Fruit fly (Drosophila melanogaster) whole organism, embryonic: ENCODE measurements around the gene mRpS2.

ENCODE experiments used
- Antp ChIP-seq: fragments of 200-800 bp; sonication (Bioruptor generic); optimal IDR thresholded peaks from 3 replicates; lab custom pipeline; 2016; ENCODE audit warnings: missing biosample characterization, missing genetic modification characterization
- B-H1 ChIP-seq: fragments of 200-800 bp; sonication (Bioruptor generic); IDR thresholded peaks from 3 replicates; pipeline ENCODE4 v1.3.6; 2022; ENCODE audit warnings: missing biosample characterization, missing genetic modification characterization
- CG10147 ChIP-seq: fragments of 200-800 bp; sonication (Bioruptor generic); optimal IDR thresholded peaks from 2 replicates; lab custom pipeline; 2019; ENCODE audit warnings: missing biosample characterization, mild to moderate bottlenecking, missing genetic modification characterization, moderate library complexity
- CG10431 ChIP-seq: fragments of 200-800 bp; sonication (Bioruptor generic); optimal IDR thresholded peaks from 3 replicates; lab custom pipeline; 2018; ENCODE audit warnings: missing biosample characterization, mild to moderate bottlenecking, missing genetic modification characterization
- CG10462 ChIP-seq: fragments of 200-800 bp; sonication (Bioruptor generic); optimal IDR thresholded peaks from 2 replicates; lab custom pipeline; 2016; ENCODE audit warnings: missing biosample characterization, missing genetic modification characterization
- CG11398 ChIP-seq: fragments of 200-800 bp; sonication (Bioruptor generic); optimal IDR thresholded peaks from 2 replicates; lab custom pipeline; 2016; ENCODE audit warnings: missing biosample characterization, missing genetic modification characterization
- CG12071 ChIP-seq: fragments of 200-800 bp; sonication (Bioruptor generic); optimal IDR thresholded peaks from 3 replicates; lab custom pipeline; 2018; ENCODE audit warnings: missing biosample characterization, mild to moderate bottlenecking, missing genetic modification characterization
- CG12236 ChIP-seq: fragments of 200-800 bp; sonication (Bioruptor generic); optimal IDR thresholded peaks from 2 replicates; lab custom pipeline; 2016; ENCODE audit warnings: missing biosample characterization, missing genetic modification characterization
- CG14710 ChIP-seq: fragments of 200-800 bp; sonication (Bioruptor generic); optimal IDR thresholded peaks from 3 replicates; lab custom pipeline; 2019; ENCODE audit warnings: missing biosample characterization, mild to moderate bottlenecking, missing genetic modification characterization, moderate library complexity
- CG15073 ChIP-seq: fragments of 200-800 bp; sonication (Bioruptor generic); optimal IDR thresholded peaks from 2 replicates; lab custom pipeline; 2016; ENCODE audit warnings: missing biosample characterization, missing genetic modification characterization
- CG17186 ChIP-seq: fragments of 200-800 bp; sonication (Bioruptor generic); optimal IDR thresholded peaks from 3 replicates; lab custom pipeline; 2017; ENCODE audit warnings: missing biosample characterization, missing genetic modification reagents, missing genetic modification characterization
- CG17912 ChIP-seq: fragments of 200-800 bp; sonication (Bioruptor generic); optimal IDR thresholded peaks from 2 replicates; lab custom pipeline; 2018; ENCODE audit warnings: missing biosample characterization, mild to moderate bottlenecking, missing genetic modification characterization
- CG6272 ChIP-seq: fragments of 200-800 bp; sonication (Bioruptor generic); IDR thresholded peaks from 2 replicates; pipeline ENCODE4 v1.3.6; 2022; ENCODE audit warnings: missing biosample characterization, missing genetic modification characterization
- CG6683 ChIP-seq: fragments of 200-800 bp; sonication (Bioruptor generic); optimal IDR thresholded peaks from 2 replicates; lab custom pipeline; 2017; ENCODE audit warnings: missing biosample characterization, mild to moderate bottlenecking, missing genetic modification characterization, missing genetic modification reagents
- CG6791 ChIP-seq: fragments of 200-800 bp; sonication (Bioruptor generic); IDR thresholded peaks from 3 replicates; pipeline ENCODE4 v1.3.6; 2022; ENCODE audit warnings: missing biosample characterization, missing genetic modification characterization; ENCODE audit not compliant: partially characterized antibody
- CG7271 ChIP-seq: fragments of 200-800 bp; sonication (Bioruptor generic); optimal IDR thresholded peaks from 2 replicates; lab custom pipeline; 2018; ENCODE audit warnings: missing biosample characterization, mild to moderate bottlenecking, missing genetic modification characterization, moderate library complexity
- CG7987 ChIP-seq: fragments of 200-800 bp; sonication (Bioruptor generic); optimal IDR thresholded peaks from 2 replicates; lab custom pipeline; 2018; ENCODE audit warnings: missing biosample characterization, mild to moderate bottlenecking, missing genetic modification characterization, moderate library complexity
- Deaf1 ChIP-seq: fragments of 200-800 bp; optimal IDR thresholded peaks from 3 replicates; lab custom pipeline; 2019; ENCODE audit warnings: missing biosample characterization, mild to moderate bottlenecking, missing genetic modification characterization, moderate library complexity
- Doc2 ChIP-seq: fragments of 200-800 bp; sonication (Bioruptor generic); IDR thresholded peaks from 2 replicates; pipeline ENCODE4 v1.3.6; 2022; ENCODE audit warnings: missing biosample characterization, missing genetic modification characterization
- ERR ChIP-seq: fragments of 200-800 bp; sonication (Bioruptor generic); optimal IDR thresholded peaks from 2 replicates; lab custom pipeline; 2016; ENCODE audit warnings: missing biosample characterization, missing genetic modification characterization
- Elba2 ChIP-seq: fragments of 200-800 bp; sonication (Bioruptor generic); optimal IDR thresholded peaks from 3 replicates; lab custom pipeline; 2016; ENCODE audit warnings: missing biosample characterization, missing genetic modification characterization
- H15 ChIP-seq: fragments of 200-800 bp; sonication (Bioruptor generic); IDR thresholded peaks from 3 replicates; pipeline ENCODE4 v1.3.6; 2022; ENCODE audit warnings: missing biosample characterization, missing genetic modification characterization
- HLHmδ ChIP-seq: fragments of 200-800 bp; sonication (Bioruptor generic); optimal IDR thresholded peaks from 2 replicates; lab custom pipeline; 2018; ENCODE audit warnings: missing biosample characterization, mild to moderate bottlenecking, missing genetic modification characterization, moderate library complexity
- Hr51 ChIP-seq, 2 experiments: fragments of 200-800 bp; sonication (Bioruptor generic); optimal IDR thresholded peaks; 2 replicates in 1 of 2; 3 replicates in 1 of 2; lab custom pipeline; 2016 to 2018; ENCODE audit warnings: missing biosample characterization in 2 of 2, missing genetic modification characterization in 2 of 2, mild to moderate bottlenecking in 1 of 2, moderate library complexity in 1 of 2
- Max ChIP-seq: fragments of 200-800 bp; sonication (Bioruptor generic); optimal IDR thresholded peaks from 2 replicates; lab custom pipeline; 2016; ENCODE audit warnings: missing biosample characterization, mild to moderate bottlenecking, missing genetic modification characterization
- Opbp ChIP-seq: fragments of 200-800 bp; sonication (Bioruptor generic); IDR thresholded peaks from 3 replicates; pipeline ENCODE4 v1.3.6; 2022; ENCODE audit warnings: missing biosample characterization, missing genetic modification characterization; ENCODE audit not compliant: partially characterized antibody
- Side ChIP-seq: fragments of 200-800 bp; sonication (Bioruptor generic); optimal IDR thresholded peaks from 2 replicates; lab custom pipeline; 2016; ENCODE audit warnings: missing biosample characterization, missing genetic modification characterization
- Six4 ChIP-seq: fragments of 200-800 bp; sonication (Bioruptor generic); optimal IDR thresholded peaks from 2 replicates; lab custom pipeline; 2016; ENCODE audit warnings: missing biosample characterization, missing genetic modification characterization
- Spps ChIP-seq: fragments of 200-800 bp; sonication (Bioruptor generic); optimal IDR thresholded peaks from 2 replicates; lab custom pipeline; 2018; ENCODE audit warnings: missing biosample characterization, mild to moderate bottlenecking, missing genetic modification characterization
- Sry-β ChIP-seq: fragments of 200-800 bp; sonication (Bioruptor generic); optimal IDR thresholded peaks from 2 replicates; lab custom pipeline; 2018; ENCODE audit warnings: missing biosample characterization, mild to moderate bottlenecking, missing genetic modification characterization, moderate library complexity
- Sry-δ ChIP-seq: fragments of 200-800 bp; sonication (Bioruptor generic); optimal IDR thresholded peaks from 2 replicates; lab custom pipeline; 2016; ENCODE audit warnings: missing biosample characterization, missing genetic modification characterization
- Stat92E ChIP-seq, 3 experiments: fragments of >200 bp in 2 of 3; fragments of 200-800 bp in 1 of 3; sonication (Bioruptor generic) in 1 of 3; optimal IDR thresholded peaks; 2 replicates each; lab custom pipeline; 2017 to 2019; ENCODE audit warnings: missing biosample characterization in 3 of 3, missing genetic modification characterization in 3 of 3, mild to moderate bottlenecking in 1 of 3, moderate library complexity in 1 of 3
- Vsx1 ChIP-seq: fragments of 200-800 bp; sonication (Bioruptor generic); optimal IDR thresholded peaks from 2 replicates; lab custom pipeline; 2017; ENCODE audit warnings: missing biosample characterization, mild to moderate bottlenecking, missing genetic modification characterization, missing genetic modification reagents
- amos ChIP-seq: fragments of 200-800 bp; sonication (Bioruptor generic); IDR thresholded peaks from 2 replicates; pipeline ENCODE4 v1.3.6; 2022; ENCODE audit warnings: missing biosample characterization, missing genetic modification characterization; ENCODE audit not compliant: partially characterized antibody
- ase ChIP-seq: fragments of 200-800 bp; sonication (Bioruptor generic); IDR thresholded peaks from 3 replicates; pipeline ENCODE4 v1.3.6; 2022; ENCODE audit warnings: missing biosample characterization, missing genetic modification characterization
- ato ChIP-seq: fragments of 200-800 bp; sonication (Bioruptor generic); IDR thresholded peaks from 2 replicates; pipeline ENCODE4 v1.3.6; 2022; ENCODE audit warnings: missing biosample characterization, missing genetic modification characterization; ENCODE audit not compliant: partially characterized antibody
- bab2 ChIP-seq: fragments of 200-800 bp; sonication (Bioruptor generic); optimal IDR thresholded peaks from 2 replicates; lab custom pipeline; 2016; ENCODE audit warnings: missing biosample characterization, missing genetic modification characterization
- ci ChIP-seq: fragments of 200-800 bp; sonication (Bioruptor generic); IDR thresholded peaks from 3 replicates; pipeline ENCODE4 v1.3.6; 2022; ENCODE audit warnings: missing biosample characterization, missing genetic modification characterization
- da ChIP-seq: fragments of 200-800 bp; sonication (Bioruptor generic); optimal IDR thresholded peaks from 2 replicates; lab custom pipeline; 2016; ENCODE audit warnings: missing biosample characterization, missing genetic modification characterization
- dmrt11E ChIP-seq: fragments of 200-800 bp; sonication (Bioruptor generic); optimal IDR thresholded peaks from 3 replicates; lab custom pipeline; 2018; ENCODE audit warnings: missing biosample characterization, mild to moderate bottlenecking, missing genetic modification characterization, moderate library complexity
- gfzf ChIP-seq: fragments of 200-800 bp; sonication (Bioruptor generic); optimal IDR thresholded peaks from 2 replicates; lab custom pipeline; 2016; ENCODE audit warnings: missing biosample characterization, mild to moderate bottlenecking, missing genetic modification characterization, moderate library complexity
- grau ChIP-seq: fragments of 200-800 bp; optimal IDR thresholded peaks from 3 replicates; lab custom pipeline; 2019; ENCODE audit warnings: missing biosample characterization, mild to moderate bottlenecking, missing genetic modification characterization, moderate library complexity
- her ChIP-seq: fragments of 200-800 bp; sonication (Bioruptor generic); optimal IDR thresholded peaks from 2 replicates; lab custom pipeline; 2016; ENCODE audit warnings: missing biosample characterization, missing genetic modification characterization
- jumu ChIP-seq: fragments of 200-800 bp; sonication (Bioruptor generic); optimal IDR thresholded peaks from 3 replicates; lab custom pipeline; 2016; ENCODE audit warnings: missing biosample characterization, missing genetic modification characterization
- nmo ChIP-seq: fragments of 200-800 bp; sonication (Bioruptor generic); optimal IDR thresholded peaks from 2 replicates; lab custom pipeline; 2018; ENCODE audit warnings: missing biosample characterization, mild to moderate bottlenecking, missing genetic modification characterization, moderate library complexity
- sima ChIP-seq: fragments of 200-800 bp; sonication (Bioruptor generic); optimal IDR thresholded peaks from 2 replicates; lab custom pipeline; 2016; ENCODE audit warnings: missing biosample characterization, missing genetic modification characterization
- ssp ChIP-seq: fragments of 200-800 bp; sonication (Bioruptor generic); IDR thresholded peaks from 2 replicates; pipeline ENCODE4 v1.3.6; 2022; ENCODE audit warnings: missing biosample characterization, missing genetic modification characterization
- stwl ChIP-seq: fragments of 200-800 bp; sonication (Bioruptor generic); optimal IDR thresholded peaks from 3 replicates; lab custom pipeline; 2018; ENCODE audit warnings: missing biosample characterization, mild to moderate bottlenecking, missing genetic modification characterization, moderate library complexity
- z ChIP-seq: fragments of 200-800 bp; sonication (Bioruptor generic); IDR thresholded peaks from 3 replicates; pipeline ENCODE4 v1.3.6; 2022; ENCODE audit warnings: missing biosample characterization, missing genetic modification characterization

Gene mRpS2

dm6 chr2L:4810697-4811490 lies 39.3 kb downstream of the mRpS2 start (continued):
- TF ChIP-seq HLHmδ (GFP tag; lab: Kevin White, UChicago) = no peak
- no peak for TF ChIP-seq stwl (tag; lab: Kevin White, UChicago)
- TF ChIP-seq Elba2 = no peak
- TF ChIP-seq ase (GFP tag; lab: Robert Waterston, UW) = no peak
- TF ChIP-seq H15 (GFP tag; lab: Robert Waterston, UW) = no peak
- no peak for TF ChIP-seq CG12236 (GFP tag; lab: Kevin White, UChicago)
- TF ChIP-seq CG10431 = peak; percentile 56
- no peak for TF ChIP-seq CG17912
- TF ChIP-seq CG15073 (GFP tag; lab: Kevin White, UChicago) = no peak
- no peak for TF ChIP-seq da
- no peak for TF ChIP-seq z (GFP tag; lab: Robert Waterston, UW)
- peak; percentile 78 for TF ChIP-seq grau
- TF ChIP-seq ssp (GFP tag; lab: Robert Waterston, UW) = peak; percentile 60
- TF ChIP-seq B-H1 (GFP tag; lab: Robert Waterston, UW) = no peak
- TF ChIP-seq Opbp = no peak
- no peak for TF ChIP-seq Spps
- no peak for TF ChIP-seq gfzf (GFP tag; lab: Kevin White, UChicago)
- TF ChIP-seq Side (GFP tag; lab: Kevin White, UChicago) = peak; percentile 3
- TF ChIP-seq Antp (GFP tag; lab: Kevin White, UChicago) = no peak
- TF ChIP-seq CG14710 (tag; lab: Kevin White, UChicago) = peak; percentile 63
- TF ChIP-seq sima (GFP tag; lab: Kevin White, UChicago) = no peak
- peak; percentile 71 for TF ChIP-seq dmrt11E
- TF ChIP-seq CG7987 (GFP tag; lab: Kevin White, UChicago) = no peak
- TF ChIP-seq CG7271 (tag; lab: Kevin White, UChicago) = no peak
- TF ChIP-seq CG17186 = no peak
- no peak for TF ChIP-seq her (GFP tag; lab: Kevin White, UChicago)
- no peak for TF ChIP-seq CG6791 (GFP tag; lab: Robert Waterston, UW)
- TF ChIP-seq Sry-β (GFP tag; lab: Kevin White, UChicago) = no peak
- no peak for TF ChIP-seq CG11398 (GFP tag; lab: Kevin White, UChicago)
- TF ChIP-seq Hr51 (GFP tag; optimal IDR thresholded peaks at IDR 0.05; lab: Kevin White, UChicago) = peak in 1 of 2 experiments; percentile 71
- TF ChIP-seq ERR (GFP tag; lab: Kevin White, UChicago) = no peak
- TF ChIP-seq CG12071 (GFP tag; lab: Kevin White, UChicago) = no peak
- no peak for TF ChIP-seq Deaf1 (tag; lab: Kevin White, UChicago)
- no peak for TF ChIP-seq Stat92E (GFP tag; optimal IDR thresholded peaks at IDR 0.05; lab: Kevin White, UChicago)
- no peak for TF ChIP-seq ato (GFP tag; lab: Robert Waterston, UW)
- no peak for TF ChIP-seq CG6683 (GFP tag; lab: Kevin White, UChicago)
- TF ChIP-seq Max (GFP tag; lab: Kevin White, UChicago) = peak; percentile 76
- no peak for TF ChIP-seq Doc2 (GFP tag; lab: Robert Waterston, UW)
- TF ChIP-seq Vsx1 (GFP tag; lab: Kevin White, UChicago) = no peak
- TF ChIP-seq CG10147 (GFP tag; lab: Kevin White, UChicago) = peak; percentile 36
- TF ChIP-seq Sry-δ = no peak
- TF ChIP-seq CG6272 (GFP tag; lab: Robert Waterston, UW) = no peak
- no peak for TF ChIP-seq amos (GFP tag; lab: Robert Waterston, UW)
- TF ChIP-seq ci (GFP tag; lab: Robert Waterston, UW) = peak; percentile 49; the same call in 1 of the 3 replicates
- no peak for TF ChIP-seq jumu
- TF ChIP-seq nmo (GFP tag; lab: Kevin White, UChicago) = peak; percentile 83
- TF ChIP-seq bab2 (GFP tag; lab: Kevin White, UChicago) = peak; percentile 45
- peak; percentile 61 for TF ChIP-seq Six4 (GFP tag; lab: Kevin White, UChicago)
- TF ChIP-seq CG10462 (GFP tag; lab: Kevin White, UChicago) = peak; percentile 37
